Worm (Caenorhabditis elegans) whole organism, young adult: ENCODE measurements around the gene F26D10.13.

ENCODE experiments used
- B0035.1 ChIP-seq: sonication (generic microtip); optimal IDR thresholded peaks from 2 replicates; lab custom pipeline; 2016; ENCODE audit warnings: missing genetic modification characterization, mild to moderate bottlenecking, missing compliant biosample characterization, missing genotype, missing genetic modification reagents
- B0336.3 ChIP-seq: fragments of 200-800 bp; sonication (Bioruptor generic); IDR thresholded peaks from 2 replicates; pipeline ENCODE4 v1.3.6; 2022; ENCODE audit warnings: missing genetic modification characterization, missing compliant biosample characterization
- C06A6.2 ChIP-seq: fragments of 200-800 bp; sonication (Bioruptor generic); conservative IDR thresholded peaks from 2 replicates; pipeline ENCODE4 v1.3.6; 2022; ENCODE audit warnings: missing genetic modification characterization, missing compliant biosample characterization
- D2030.7 ChIP-seq: fragments of 200-800 bp; sonication (Bioruptor generic); IDR thresholded peaks from 2 replicates; pipeline ENCODE4 v1.3.6; 2022; ENCODE audit warnings: missing genetic modification reagents, missing genetic modification characterization, missing compliant biosample characterization
- F10E7.11 ChIP-seq: sonication (generic microtip); optimal IDR thresholded peaks from 2 replicates; lab custom pipeline; 2017; ENCODE audit warnings: mild to moderate bottlenecking, missing genetic modification characterization, moderate library complexity, missing compliant biosample characterization
- F22D6.2 ChIP-seq: sonication (generic microtip); optimal IDR thresholded peaks from 2 replicates; lab custom pipeline; 2016; ENCODE audit warnings: mild to moderate bottlenecking, missing genetic modification characterization, missing compliant biosample characterization
- F23B12.7 ChIP-seq: sonication (generic microtip); optimal IDR thresholded peaks from 2 replicates; lab custom pipeline; 2017; ENCODE audit warnings: missing genetic modification characterization, mild to moderate bottlenecking, missing compliant biosample characterization, antibody characterized with exemption, moderate library complexity; ENCODE audit not compliant: insufficient read depth
- F37B4.10 ChIP-seq: fragments of 200-800 bp; sonication (Bioruptor generic); IDR thresholded peaks from 2 replicates; pipeline ENCODE4 v1.3.6; 2022; ENCODE audit warnings: missing genetic modification characterization, missing compliant biosample characterization
- F39B2.1 ChIP-seq: fragments of 200-800 bp; sonication (Bioruptor generic); IDR thresholded peaks from 2 replicates; pipeline ENCODE4 v1.3.6; 2022; ENCODE audit warnings: missing genetic modification reagents, missing genetic modification characterization, missing compliant biosample characterization
- F52B5.7 ChIP-seq: sonication (generic microtip); optimal IDR thresholded peaks from 2 replicates; lab custom pipeline; 2016; ENCODE audit warnings: mild to moderate bottlenecking, missing genetic modification characterization, missing compliant biosample characterization
- F57A8.1 ChIP-seq: fragments of 200-800 bp; sonication (Bioruptor generic); optimal IDR thresholded peaks from 2 replicates; lab custom pipeline; 2018; ENCODE audit warnings: mild to moderate bottlenecking, missing genetic modification characterization, moderate library complexity, missing compliant biosample characterization
- F57C9.4 ChIP-seq: sonication (generic microtip); optimal IDR thresholded peaks from 2 replicates; lab custom pipeline; 2017; ENCODE audit warnings: mild to moderate bottlenecking, missing genetic modification characterization, missing compliant biosample characterization
- Y56A3A.18 ChIP-seq: fragments of 200-800 bp; sonication (Bioruptor generic); IDR thresholded peaks from 2 replicates; pipeline ENCODE4 v1.3.6; 2022; ENCODE audit warnings: missing genetic modification reagents, missing genetic modification characterization, missing compliant biosample characterization
- Y67H2A.10 ChIP-seq: fragments of 200-800 bp; sonication (Bioruptor generic); conservative IDR thresholded peaks from 2 replicates; pipeline ENCODE4 v1.3.6; 2022; ENCODE audit warnings: missing genetic modification reagents, missing genetic modification characterization, missing compliant biosample characterization
- akir-1 ChIP-seq: fragments of 200-800 bp; sonication (Bioruptor generic); optimal IDR thresholded peaks from 2 replicates; lab custom pipeline; 2018; ENCODE audit warnings: mild to moderate bottlenecking, missing genetic modification characterization, moderate library complexity, missing compliant biosample characterization
- athp-1 ChIP-seq: sonication (generic microtip); optimal IDR thresholded peaks from 2 replicates; lab custom pipeline; 2017; ENCODE audit warnings: mild to moderate bottlenecking, missing genetic modification characterization, missing compliant biosample characterization
- bed-2 ChIP-seq: fragments of 200-800 bp; sonication (Bioruptor generic); IDR thresholded peaks from 2 replicates; pipeline ENCODE4 v1.3.6; 2022; ENCODE audit warnings: missing genetic modification reagents, missing genetic modification characterization, missing compliant biosample characterization
- cebp-2 ChIP-seq: fragments of 200-800 bp; sonication (Bioruptor generic); IDR thresholded peaks from 2 replicates; pipeline ENCODE4 v1.3.6; 2022; ENCODE audit warnings: missing genetic modification characterization, missing compliant biosample characterization
- dpl-1 ChIP-seq: fragments of 150-350 bp; optimal IDR thresholded peaks from 2 replicates; lab custom pipeline; 2014; ENCODE audit warnings: missing biosample characterization, missing genetic modification reagents, missing genetic modification characterization
- hlh-26 ChIP-seq: fragments of 200-800 bp; sonication (Bioruptor generic); conservative IDR thresholded peaks from 2 replicates; pipeline ENCODE4 v1.3.6; 2022; ENCODE audit warnings: missing genetic modification reagents, missing genetic modification characterization, missing compliant biosample characterization
- hmg-1.2 ChIP-seq: fragments of 200-800 bp; sonication (Bioruptor generic); IDR thresholded peaks from 2 replicates; pipeline ENCODE4 v1.3.6; 2022; ENCODE audit warnings: missing genetic modification reagents, missing genetic modification characterization, missing compliant biosample characterization
- hmg-20 ChIP-seq: fragments of 200-800 bp; sonication (Bioruptor generic); IDR thresholded peaks from 2 replicates; pipeline ENCODE4 v1.3.6; 2022; ENCODE audit warnings: missing genetic modification reagents, missing genetic modification characterization, missing compliant biosample characterization
- lag-1 ChIP-seq: fragments of 200-800 bp; sonication (Bioruptor generic); IDR thresholded peaks from 2 replicates; pipeline ENCODE4 v1.3.6; 2022; ENCODE audit warnings: missing genetic modification reagents, missing genetic modification characterization, missing compliant biosample characterization
- let-526 ChIP-seq: fragments of 200-800 bp; sonication (Bioruptor generic); IDR thresholded peaks from 2 replicates; pipeline ENCODE4 v1.3.6; 2022; ENCODE audit warnings: missing genetic modification reagents, missing genetic modification characterization, missing compliant biosample characterization
- lin-26 ChIP-seq: fragments of 200-800 bp; sonication (Bioruptor generic); IDR thresholded peaks from 2 replicates; pipeline ENCODE4 v1.3.6; 2022; ENCODE audit warnings: missing genetic modification reagents, missing genetic modification characterization, missing compliant biosample characterization
- lir-1 ChIP-seq: fragments of 200-800 bp; sonication (Bioruptor generic); conservative IDR thresholded peaks from 2 replicates; pipeline ENCODE4 v1.3.6; 2022; ENCODE audit warnings: missing genetic modification reagents, missing genetic modification characterization, missing compliant biosample characterization
- madf-8 ChIP-seq: fragments of 200-800 bp; sonication (Bioruptor generic); conservative IDR thresholded peaks from 2 replicates; pipeline ENCODE4 v1.3.6; 2022; ENCODE audit warnings: missing genetic modification reagents, missing genetic modification characterization, missing compliant biosample characterization
- mcd-1 ChIP-seq: fragments of 200-800 bp; sonication (Bioruptor generic); IDR thresholded peaks from 2 replicates; pipeline ENCODE4 v1.3.6; 2022; ENCODE audit warnings: missing genetic modification reagents, missing genetic modification characterization, missing compliant biosample characterization
- mxl-1 ChIP-seq: sonication (generic microtip); optimal IDR thresholded peaks from 2 replicates; lab custom pipeline; 2016; ENCODE audit warnings: missing genetic modification characterization, missing compliant biosample characterization
- nfya-1 ChIP-seq: sonication (generic microtip); optimal IDR thresholded peaks from 2 replicates; lab custom pipeline; 2017; ENCODE audit warnings: antibody characterized with exemption, missing compliant biosample characterization, missing genetic modification characterization, borderline replicate concordance; ENCODE audit not compliant: insufficient read depth
- nfya-2 ChIP-seq: fragments of 200-800 bp; sonication (Bioruptor generic); IDR thresholded peaks from 2 replicates; pipeline ENCODE4 v1.3.6; 2022; ENCODE audit warnings: missing genetic modification reagents, missing genetic modification characterization, missing compliant biosample characterization
- nhr-120 ChIP-seq: fragments of 200-800 bp; sonication (Bioruptor generic); IDR thresholded peaks from 2 replicates; pipeline ENCODE4 v1.3.6; 2022; ENCODE audit warnings: missing genetic modification characterization, missing compliant biosample characterization
- nhr-179 ChIP-seq: sonication (generic microtip); optimal IDR thresholded peaks from 2 replicates; lab custom pipeline; 2016; ENCODE audit warnings: mild to moderate bottlenecking, missing genetic modification characterization, missing compliant biosample characterization
- pha-4 ChIP-seq: fragments of 150-350 bp; sonication (generic microtip); optimal IDR thresholded peaks from 2 replicates; lab custom pipeline; 2014; ENCODE audit warnings: missing biosample characterization, missing genetic modification reagents, missing genetic modification characterization
- rcor-1 ChIP-seq: fragments of 200-800 bp; sonication (Bioruptor generic); IDR thresholded peaks from 2 replicates; pipeline ENCODE4 v1.3.6; 2022; ENCODE audit warnings: missing genetic modification reagents, missing genetic modification characterization, missing compliant biosample characterization
- sea-2 ChIP-seq: fragments of 200-800 bp; sonication (Bioruptor generic); IDR thresholded peaks from 2 replicates; pipeline ENCODE4 v1.3.6; 2022; ENCODE audit warnings: missing genetic modification characterization, missing compliant biosample characterization
- snpc-1.3 ChIP-seq: sonication (generic microtip); optimal IDR thresholded peaks from 2 replicates; lab custom pipeline; 2017; ENCODE audit warnings: missing genetic modification characterization, mild to moderate bottlenecking, missing compliant biosample characterization, antibody characterized with exemption, moderate library complexity, missing genotype, missing genetic modification reagents; ENCODE audit not compliant: insufficient read depth
- snpc-3.4 ChIP-seq: sonication (generic microtip); optimal IDR thresholded peaks from 2 replicates; lab custom pipeline; 2017; ENCODE audit warnings: missing genetic modification characterization, mild to moderate bottlenecking, missing compliant biosample characterization, antibody characterized with exemption, moderate library complexity, missing genotype, missing genetic modification reagents
- snpc-4 ChIP-seq, 5 experiments: fragments of 150-350 bp in 1 of 5; sonication (generic microtip) in 4 of 5; optimal IDR thresholded peaks; 2 replicates each; lab custom pipeline; 2014 to 2018; ENCODE audit warnings: missing genetic modification characterization in 5 of 5, missing biosample characterization in 3 of 5, antibody characterized with exemption in 2 of 5, mild to moderate bottlenecking in 2 of 5, missing compliant biosample characterization in 2 of 5, missing genotype in 2 of 5, moderate library complexity in 2 of 5, missing genetic modification reagents in 1 of 5
- somi-1 ChIP-seq: fragments of 200-800 bp; sonication (Bioruptor generic); optimal IDR thresholded peaks from 2 replicates; lab custom pipeline; 2018; ENCODE audit warnings: mild to moderate bottlenecking, missing genetic modification characterization, missing compliant biosample characterization
- tbp1 ChIP-seq: fragments of 200-800 bp; sonication (Bioruptor generic); optimal IDR thresholded peaks from 2 replicates; lab custom pipeline; 2018; ENCODE audit warnings: mild to moderate bottlenecking, missing genetic modification characterization, missing compliant biosample characterization
- unc-62 ChIP-seq: fragments of 150-350 bp; optimal IDR thresholded peaks from 2 replicates; lab custom pipeline; 2014; ENCODE audit warnings: missing biosample characterization, missing genetic modification reagents, missing genetic modification characterization
- xnd-1 ChIP-seq: sonication (generic microtip); optimal IDR thresholded peaks from 2 replicates; lab custom pipeline; 2016; ENCODE audit warnings: missing genotype, missing genetic modification reagents, missing genetic modification characterization, missing compliant biosample characterization
- ztf-22 ChIP-seq: fragments of 200-800 bp; sonication (Bioruptor generic); optimal IDR thresholded peaks from 2 replicates; lab custom pipeline; 2018; ENCODE audit warnings: mild to moderate bottlenecking, missing genetic modification characterization, moderate library complexity, missing compliant biosample characterization
- ztf-28 ChIP-seq: fragments of 200-800 bp; sonication (Bioruptor generic); IDR thresholded peaks from 2 replicates; pipeline ENCODE4 v1.3.6; 2022; ENCODE audit warnings: missing genetic modification reagents, missing genetic modification characterization, missing compliant biosample characterization

F26D10.13 gene

ce11 chrIV:17281060-17282021 is 16.7 kb upstream of the F26D10.13 start (continued):
- peak; percentile 79 for TF ChIP-seq F23B12.7
- TF ChIP-seq somi-1 (GFP tag; lab: Kevin White, UChicago): peak; percentile 43
- no peak for TF ChIP-seq akir-1 (GFP tag; lab: Kevin White, UChicago)
- no peak for TF ChIP-seq hlh-26 (GFP tag; lab: Robert Waterston, UW)
- TF ChIP-seq F10E7.11 (tag; lab: Kevin White, UChicago): peak; percentile 67
- peak; percentile 23 for TF ChIP-seq madf-8 (GFP tag; lab: Robert Waterston, UW)
- TF ChIP-seq lin-26 (GFP tag; lab: Robert Waterston, UW): peak; percentile 90
- no peak for TF ChIP-seq pha-4 (tag; lab: Kevin White, UChicago)
- TF ChIP-seq snpc-3.4 (tag; lab: Kevin White, UChicago): peak; percentile 91
- 0 out of 2 replicates have a peak, but pooled peaks have one; percentile 13 for TF ChIP-seq let-526 (GFP tag; lab: Robert Waterston, UW)
- peak; percentile 97 for TF ChIP-seq Y56A3A.18 (GFP tag; lab: Robert Waterston, UW)
- TF ChIP-seq ztf-22 (GFP tag; lab: Kevin White, UChicago): peak; percentile 80
- no peak for TF ChIP-seq F57A8.1
- TF ChIP-seq B0035.1 (tag; lab: Kevin White, UChicago): peak; percentile 79
- TF ChIP-seq tbp1 (GFP tag; lab: Kevin White, UChicago): peak; percentile 76
- TF ChIP-seq unc-62 (GFP tag; lab: Kevin White, UChicago): no peak
- TF ChIP-seq nfya-2: 0 out of 2 replicates have a peak, but pooled peaks have one; percentile 64
- TF ChIP-seq mxl-1 (tag; lab: Kevin White, UChicago): no peak
- TF ChIP-seq F52B5.7 (tag; lab: Kevin White, UChicago): peak; percentile 79
- TF ChIP-seq B0336.3 (GFP tag; lab: Robert Waterston, UW): peak; percentile 96
- TF ChIP-seq nhr-179 (tag; lab: Kevin White, UChicago): no peak
- peak; percentile 96 for TF ChIP-seq athp-1
- TF ChIP-seq lag-1 (GFP tag; lab: Robert Waterston, UW): no peak
- peak; percentile 59 for TF ChIP-seq hmg-1.2
- peak; percentile 87 for TF ChIP-seq F39B2.1 (GFP tag; lab: Robert Waterston, UW)
- no peak for TF ChIP-seq nhr-120
- peak; percentile 69 for TF ChIP-seq snpc-4 (GFP tag; optimal IDR thresholded peaks at IDR 0.05; lab: Kevin White, UChicago)
- TF ChIP-seq snpc-4 (tag; optimal IDR thresholded peaks at IDR 0.05; lab: Kevin White, UChicago): peak; percentile 69 to 93 (median 79)
- TF ChIP-seq mcd-1 (GFP tag; lab: Robert Waterston, UW): peak; percentile 63
- no peak; the same call in 1 of the 2 replicates for TF ChIP-seq bed-2
- TF ChIP-seq rcor-1 (GFP tag; lab: Robert Waterston, UW): peak; percentile 84
- no peak for TF ChIP-seq ztf-28 (GFP tag; lab: Robert Waterston, UW)
- no peak for TF ChIP-seq xnd-1
- no peak for TF ChIP-seq dpl-1
- TF ChIP-seq D2030.7 (GFP tag; lab: Robert Waterston, UW): peak; percentile 82; the same call in 1 of the 2 replicates
- TF ChIP-seq F22D6.2: no peak
- no peak for TF ChIP-seq F37B4.10
- TF ChIP-seq Y67H2A.10 (GFP tag; lab: Robert Waterston, UW): no peak
- peak; percentile 95 for TF ChIP-seq snpc-1.3 (tag; lab: Kevin White, UChicago)
- TF ChIP-seq F57C9.4 (tag; lab: Kevin White, UChicago): peak; percentile 65
- TF ChIP-seq C06A6.2 (GFP tag; lab: Robert Waterston, UW): peak; percentile 9; the same call in 1 of the 2 replicates
- TF ChIP-seq nfya-1 (tag; lab: Kevin White, UChicago): no peak
- TF ChIP-seq hmg-20: peak; percentile 52; the same call in 1 of the 2 replicates
- no peak for TF ChIP-seq cebp-2 (GFP tag; lab: Robert Waterston, UW)
- TF ChIP-seq lir-1: no peak; the same call in 1 of the 2 replicates
- no peak for TF ChIP-seq sea-2 (GFP tag; lab: Robert Waterston, UW)
